Worm (Caenorhabditis elegans) whole organism, L2 larva: ENCODE data around the gene F26G1.3.

Experiments
- C34F6.9 ChIP-seq: fragments of 150-350 bp; optimal IDR thresholded peaks from 2 replicates; lab custom pipeline; 2014; ENCODE audit warnings: missing biosample characterization, missing genetic modification characterization
- F13H6.1 ChIP-seq: sonication (generic microtip); optimal IDR thresholded peaks from 2 replicates; lab custom pipeline; 2016; ENCODE audit warnings: missing genetic modification characterization, missing compliant biosample characterization
- R02D3.7 ChIP-seq: fragments of 150-350 bp; optimal IDR thresholded peaks from 2 replicates; lab custom pipeline; 2014; ENCODE audit warnings: missing biosample characterization, missing genetic modification characterization
- ZK546.5 ChIP-seq: sonication (generic microtip); optimal IDR thresholded peaks from 2 replicates; lab custom pipeline; 2017; ENCODE audit warnings: missing biosample characterization, missing genetic modification characterization
- alr-1 ChIP-seq: fragments of 150-350 bp; optimal IDR thresholded peaks from 2 replicates; lab custom pipeline; 2014; ENCODE audit warnings: missing biosample characterization, missing genetic modification characterization
- aly-2 ChIP-seq: fragments of 150-350 bp; optimal IDR thresholded peaks from 2 replicates; lab custom pipeline; 2014; ENCODE audit warnings: missing biosample characterization, missing genetic modification characterization
- ama-1 ChIP-seq: fragments of 150-350 bp; optimal IDR thresholded peaks from 2 replicates; lab custom pipeline; 2018; ENCODE audit warnings: inconsistent platforms
- blmp-1 ChIP-seq: sonication (generic microtip); optimal IDR thresholded peaks from 2 replicates; lab custom pipeline; 2017; ENCODE audit warnings: missing genetic modification characterization, mild to moderate bottlenecking, missing compliant biosample characterization, antibody characterized with exemption, moderate library complexity; ENCODE audit not compliant: insufficient read depth
- ceh-82 ChIP-seq: fragments of 150-350 bp; optimal IDR thresholded peaks from 2 replicates; lab custom pipeline; 2014; ENCODE audit warnings: missing biosample characterization, missing genetic modification characterization
- crh-2 ChIP-seq: sonication (generic microtip); optimal IDR thresholded peaks from 2 replicates; lab custom pipeline; 2017; ENCODE audit warnings: missing biosample characterization, missing genetic modification characterization
- dmd-4 ChIP-seq: sonication (generic microtip); optimal IDR thresholded peaks from 2 replicates; lab custom pipeline; 2017; ENCODE audit warnings: missing biosample characterization, missing genetic modification characterization
- egl-27 ChIP-seq: sonication (generic microtip); optimal IDR thresholded peaks from 3 replicates; lab custom pipeline; 2017; ENCODE audit warnings: missing biosample characterization, missing genetic modification reagents, missing genetic modification characterization
- elt-3 ChIP-seq: sonication (generic microtip); optimal IDR thresholded peaks from 2 replicates; lab custom pipeline; 2017; ENCODE audit warnings: missing biosample characterization, missing genetic modification characterization
- lin-11 ChIP-seq: fragments of 150-350 bp; sonication (generic microtip); optimal IDR thresholded peaks from 2 replicates; lab custom pipeline; 2014; ENCODE audit warnings: missing biosample characterization, missing genetic modification characterization, inconsistent platforms, mixed read lengths
- lin-13 ChIP-seq: fragments of 150-350 bp; optimal IDR thresholded peaks from 2 replicates; lab custom pipeline; 2014; ENCODE audit warnings: missing biosample characterization, missing genetic modification reagents, missing genetic modification characterization
- lin-39 ChIP-seq: fragments of 150-350 bp; optimal IDR thresholded peaks from 2 replicates; lab custom pipeline; 2014; ENCODE audit warnings: missing biosample characterization, missing genetic modification reagents, missing genetic modification characterization
- lsy-2 ChIP-seq, 2 experiments: fragments of 150-350 bp in 1 of 2; sonication (generic microtip) in 1 of 2; optimal IDR thresholded peaks; 2 replicates each; lab custom pipeline; 2014 to 2017; ENCODE audit warnings: missing biosample characterization in 2 of 2, missing genetic modification characterization in 2 of 2
- mdl-1 ChIP-seq, 2 experiments: fragments of 150-350 bp in 1 of 2; sonication (generic microtip) in 1 of 2; optimal IDR thresholded peaks; 2 replicates each; lab custom pipeline; 2017; ENCODE audit warnings: missing biosample characterization in 2 of 2, missing genetic modification characterization in 2 of 2
- nhr-10 ChIP-seq: sonication (generic microtip); optimal IDR thresholded peaks from 2 replicates; lab custom pipeline; 2017; ENCODE audit warnings: missing biosample characterization, missing genetic modification characterization
- nhr-11 ChIP-seq: fragments of 150-350 bp; optimal IDR thresholded peaks from 2 replicates; lab custom pipeline; 2014; ENCODE audit warnings: missing biosample characterization, missing genetic modification characterization
- nhr-12 ChIP-seq: fragments of 150-350 bp; optimal IDR thresholded peaks from 2 replicates; lab custom pipeline; 2014; ENCODE audit warnings: missing biosample characterization, missing genetic modification characterization
- nhr-129 ChIP-seq: fragments of 150-350 bp; optimal IDR thresholded peaks from 2 replicates; lab custom pipeline; 2014; ENCODE audit warnings: missing biosample characterization, missing genetic modification characterization
- nhr-21 ChIP-seq: fragments of 150-350 bp; optimal IDR thresholded peaks from 2 replicates; lab custom pipeline; 2014; ENCODE audit warnings: missing biosample characterization, missing genetic modification characterization
- nhr-23 ChIP-seq: fragments of 150-350 bp; optimal IDR thresholded peaks from 2 replicates; lab custom pipeline; 2014; ENCODE audit warnings: missing biosample characterization, missing genetic modification reagents, missing genetic modification characterization
- nhr-237 ChIP-seq: fragments of 150-350 bp; optimal IDR thresholded peaks from 2 replicates; lab custom pipeline; 2014; ENCODE audit warnings: missing biosample characterization, missing genetic modification characterization
- nhr-25 ChIP-seq: fragments of 150-350 bp; sonication (generic microtip); optimal IDR thresholded peaks from 3 replicates; lab custom pipeline; 2014; ENCODE audit warnings: missing biosample characterization, missing genetic modification characterization
- nhr-6 ChIP-seq: fragments of 150-350 bp; optimal IDR thresholded peaks from 2 replicates; lab custom pipeline; 2014; ENCODE audit warnings: missing biosample characterization, missing genetic modification characterization
- sem-4 ChIP-seq: fragments of 150-350 bp; optimal IDR thresholded peaks from 2 replicates; lab custom pipeline; 2014; ENCODE audit warnings: missing biosample characterization, missing genetic modification reagents, missing genetic modification characterization
- skn-1 ChIP-seq: sonication (generic microtip); optimal IDR thresholded peaks from 2 replicates; lab custom pipeline; 2017; ENCODE audit warnings: missing biosample characterization, missing genetic modification characterization
- sma-3 ChIP-seq: sonication (generic microtip); optimal IDR thresholded peaks from 2 replicates; lab custom pipeline; 2016; ENCODE audit warnings: missing genetic modification reagents, missing genetic modification characterization, missing compliant biosample characterization
- sma-9 ChIP-seq, 2 experiments: fragments of 150-350 bp in 1 of 2; sonication (generic microtip) in 1 of 2; optimal IDR thresholded peaks; 2 replicates each; lab custom pipeline; 2014 to 2016; ENCODE audit warnings: missing genetic modification characterization in 2 of 2, mild to moderate bottlenecking in 1 of 2, missing biosample characterization in 1 of 2, missing compliant biosample characterization in 1 of 2, missing genetic modification reagents in 1 of 2, moderate library complexity in 1 of 2
- snpc-4 ChIP-seq: fragments of 150-350 bp; optimal IDR thresholded peaks from 2 replicates; lab custom pipeline; 2014; ENCODE audit warnings: missing biosample characterization, missing genetic modification characterization
- unc-39 ChIP-seq: fragments of 150-350 bp; optimal IDR thresholded peaks from 2 replicates; lab custom pipeline; 2014; ENCODE audit warnings: missing biosample characterization, missing genetic modification characterization
- unc-55 ChIP-seq: fragments of 150-350 bp; sonication (generic microtip); optimal IDR thresholded peaks from 3 replicates; lab custom pipeline; 2014; ENCODE audit warnings: missing biosample characterization, missing genetic modification reagents, missing genetic modification characterization
- unc-62 ChIP-seq: fragments of 150-350 bp; optimal IDR thresholded peaks from 2 replicates; lab custom pipeline; 2014; ENCODE audit warnings: missing biosample characterization, missing genetic modification reagents, missing genetic modification characterization
- zag-1 ChIP-seq: fragments of 150-350 bp; optimal IDR thresholded peaks from 2 replicates; lab custom pipeline; 2014; ENCODE audit warnings: missing biosample characterization, missing genetic modification characterization
- ztf-1 ChIP-seq: fragments of 200-800 bp; sonication (Bioruptor generic); conservative IDR thresholded peaks from 2 replicates; pipeline ENCODE4 v1.3.6; 2022; ENCODE audit warnings: missing genetic modification characterization, missing compliant biosample characterization
- ztf-11 ChIP-seq: sonication (generic microtip); optimal IDR thresholded peaks from 2 replicates; lab custom pipeline; 2017; ENCODE audit warnings: missing biosample characterization, missing genetic modification characterization
- ztf-4 ChIP-seq: fragments of 150-350 bp; optimal IDR thresholded peaks from 2 replicates; lab custom pipeline; 2014; ENCODE audit warnings: missing biosample characterization, missing genetic modification characterization

The F26G1.3 gene

ce11 chrII:4748374-4748773 lies 10.2 kb upstream of the F26G1.3 start:
- peak; percentile 44 for TF ChIP-seq sma-9 (GFP tag; optimal IDR thresholded peaks at IDR 0.05; lab: Kevin White, UChicago)
- no peak for TF ChIP-seq sma-9 (tag; optimal IDR thresholded peaks at IDR 0.05; lab: Kevin White, UChicago)
- TF ChIP-seq dmd-4 (tag; lab: Kevin White, UChicago), result no peak
- peak; percentile 21 for TF ChIP-seq blmp-1 (tag; lab: Kevin White, UChicago)
- no peak for TF ChIP-seq C34F6.9 (tag; lab: Kevin White, UChicago)
- peak; percentile 55 for TF ChIP-seq nhr-25 (tag; lab: Kevin White, UChicago)
- no peak for TF ChIP-seq skn-1 (tag; lab: Kevin White, UChicago)
- TF ChIP-seq lin-39 (tag; lab: Kevin White, UChicago), result no peak
- no peak for TF ChIP-seq lin-11
- TF ChIP-seq nhr-129 (tag; lab: Kevin White, UChicago), result no peak
- peak; percentile 54 for TF ChIP-seq nhr-21
- TF ChIP-seq sma-3 (GFP tag; lab: Kevin White, UChicago), result peak; percentile 43

ce11 chrII:4749581-4749980 lies 9.0 kb upstream of the F26G1.3 start, which contains the start of gene F41C3.2:
Gene F41C3.2 (plus strand): TSS chrII:4749968.
- TF ChIP-seq zag-1 (tag; lab: Kevin White, UChicago), result no peak
- TF ChIP-seq nhr-23 (tag; lab: Kevin White, UChicago), result no peak
- peak; percentile 35 for TF ChIP-seq nhr-25 (tag; lab: Kevin White, UChicago)
- TF ChIP-seq R02D3.7, result no peak
- TF ChIP-seq aly-2 (tag; lab: Kevin White, UChicago), result no peak
- TF ChIP-seq alr-1 (tag; lab: Kevin White, UChicago), result no peak
- TF ChIP-seq blmp-1 (tag; lab: Kevin White, UChicago), result peak; percentile 33
- TF ChIP-seq ztf-4 (tag; lab: Kevin White, UChicago), result no peak
- no peak for TF ChIP-seq unc-39 (tag; lab: Kevin White, UChicago)
- TF ChIP-seq sma-9 (GFP tag; optimal IDR thresholded peaks at IDR 0.05; lab: Kevin White, UChicago), result peak; percentile 57
- no peak for TF ChIP-seq sma-9 (tag; optimal IDR thresholded peaks at IDR 0.05; lab: Kevin White, UChicago)
- TF ChIP-seq nhr-21, result peak; percentile 4
- TF ChIP-seq ZK546.5, result no peak
- no peak for TF ChIP-seq egl-27
- TF ChIP-seq sma-3 (GFP tag; lab: Kevin White, UChicago), result no peak
- TF ChIP-seq ztf-11 (tag; lab: Kevin White, UChicago), result no peak
- no peak for TF ChIP-seq unc-55 (GFP tag; lab: Kevin White, UChicago)
- TF ChIP-seq nhr-129 (tag; lab: Kevin White, UChicago), result no peak
- TF ChIP-seq nhr-11 (tag; lab: Kevin White, UChicago), result no peak
- TF ChIP-seq nhr-6 (tag; lab: Kevin White, UChicago), result no peak
- peak; percentile 41 for TF ChIP-seq ama-1 (lab: Kevin White, UChicago)
- TF ChIP-seq lin-13 (GFP tag; lab: Kevin White, UChicago), result no peak
- no peak for TF ChIP-seq snpc-4 (tag; lab: Kevin White, UChicago)
- no peak for TF ChIP-seq elt-3
- no peak for TF ChIP-seq lin-11

- TF ChIP-seq aly-2 (tag; lab: Kevin White, UChicago), result no peak
- no peak for TF ChIP-seq egl-27
- TF ChIP-seq ama-1 (lab: Kevin White, UChicago), result no peak
- TF ChIP-seq sma-9 (GFP tag; optimal IDR thresholded peaks at IDR 0.05; lab: Kevin White, UChicago), result no peak
- TF ChIP-seq sma-9 (tag; optimal IDR thresholded peaks at IDR 0.05; lab: Kevin White, UChicago), result no peak
- TF ChIP-seq unc-62 (GFP tag; lab: Kevin White, UChicago), result no peak
- no peak for TF ChIP-seq ZK546.5
- no peak for TF ChIP-seq mdl-1 (tag; optimal IDR thresholded peaks at IDR 0.05; lab: Kevin White, UChicago)
These were observed 6.3 kb upstream of the F26G1.3 start, which contains the start of gene F41C3.1 for ce11 chrII:4752257-4752728. Gene F41C3.1 (plus strand): TSS chrII:4752307.

ce11 chrII:4753133-4753532 lies 5.4 kb upstream of the F26G1.3 start, which contains the start of gene C27D9.1:
Gene C27D9.1 (plus strand): TSS chrII:4753413.
- TF ChIP-seq nhr-237 (tag; lab: Kevin White, UChicago), result no peak
- no peak for TF ChIP-seq unc-39 (tag; lab: Kevin White, UChicago)
- TF ChIP-seq unc-55 (GFP tag; lab: Kevin White, UChicago), result no peak
- no peak for TF ChIP-seq ztf-4 (tag; lab: Kevin White, UChicago)
- no peak for TF ChIP-seq egl-27
- no peak for TF ChIP-seq unc-62 (GFP tag; lab: Kevin White, UChicago)
- TF ChIP-seq nhr-10 (tag; lab: Kevin White, UChicago), result no peak
- TF ChIP-seq elt-3, result no peak
- TF ChIP-seq nhr-21, result no peak
- no peak for TF ChIP-seq crh-2 (tag; lab: Kevin White, UChicago)
- TF ChIP-seq lsy-2 (tag; optimal IDR thresholded peaks at IDR 0.05; lab: Kevin White, UChicago), result no peak
- TF ChIP-seq ztf-1 (GFP tag; lab: Robert Waterston, UW), result no peak
- TF ChIP-seq nhr-12, result no peak
- no peak for TF ChIP-seq sem-4 (tag; lab: Kevin White, UChicago)
- TF ChIP-seq nhr-25 (tag; lab: Kevin White, UChicago), result no peak
- TF ChIP-seq nhr-11 (tag; lab: Kevin White, UChicago), result no peak
- TF ChIP-seq nhr-23 (tag; lab: Kevin White, UChicago), result no peak
- no peak for TF ChIP-seq F13H6.1 (tag; lab: Kevin White, UChicago)
- TF ChIP-seq ceh-82, result no peak
